Worm (Caenorhabditis elegans) whole organism, late embryonic: Measurements from ENCODE around the gene Y57G11B.3.

Experiments used
- ama-1 ChIP-seq: fragments of 150-350 bp; optimal IDR thresholded peaks from 2 replicates; lab custom pipeline; 2014
- elt-2 ChIP-seq: sonication (generic microtip); optimal IDR thresholded peaks from 2 replicates; lab custom pipeline; 2016; ENCODE audit warnings: missing genetic modification reagents, missing genetic modification characterization, missing compliant biosample characterization
- hlh-15 ChIP-seq: sonication (generic microtip); optimal IDR thresholded peaks from 2 replicates; lab custom pipeline; 2016; ENCODE audit warnings: missing genetic modification characterization, missing compliant biosample characterization
- nhr-11 ChIP-seq: fragments of 150-350 bp; optimal IDR thresholded peaks from 2 replicates; lab custom pipeline; 2014; ENCODE audit warnings: missing biosample characterization, missing genetic modification characterization
- pha-4 ChIP-seq: fragments of 150-350 bp; optimal IDR thresholded peaks from 2 replicates; lab custom pipeline; 2018; ENCODE audit warnings: missing biosample characterization, missing genetic modification reagents, missing genetic modification characterization

ce11 chrIV:14559267-14559666 is 14.9 kb downstream of the Y57G11B.3 start:
- TF ChIP-seq elt-2 (tag; lab: Kevin White, UChicago) (peak; percentile 1), ama-1 (no peak), nhr-11 (tag; lab: Kevin White, UChicago) (no peak), hlh-15 (no peak), pha-4 (tag; lab: Kevin White, UChicago) (no peak)
